Worm (Caenorhabditis elegans): ENCODE measurements around the gene 2L52.1.

- no peak for TF ChIP-seq R02D3.7 (tag; optimal IDR thresholded peaks at IDR 0.05)
- TF ChIP-seq egl-27 (tag; optimal IDR thresholded peaks at IDR 0.05), result no peak
- no peak for TF ChIP-seq unc-62 (GFP tag; optimal IDR thresholded peaks at IDR 0.05)
- no peak for TF ChIP-seq ztf-11 (tag; optimal IDR thresholded peaks at IDR 0.05)
- no peak for TF ChIP-seq fkh-10 (GFP tag; optimal IDR thresholded peaks at IDR 0.05)
Measured at ce11 chrII:51352-51751, 49.7 kb downstream of the 2L52.1 start, which contains the start of gene sptl-1.
